Worm (Caenorhabditis elegans) whole organism, midembryonic: ENCODE measurements around the gene F34H10.5.

Source experiments
- T22C8.4 ChIP-seq: fragments of 200-800 bp; sonication (Bioruptor generic); IDR thresholded peaks from 2 replicates; pipeline ENCODE4 v1.3.6; 2022; ENCODE audit warnings: missing genetic modification characterization, missing compliant biosample characterization
- cog-1 ChIP-seq: sonication (generic microtip); optimal IDR thresholded peaks from 2 replicates; lab custom pipeline; 2016; ENCODE audit warnings: missing genetic modification characterization, missing compliant biosample characterization
- flt-1 ChIP-seq: fragments of 200-800 bp; sonication (Bioruptor generic); IDR thresholded peaks from 2 replicates; pipeline ENCODE4 v1.3.6; 2022; ENCODE audit warnings: missing genetic modification characterization, missing compliant biosample characterization
- klf-2 ChIP-seq: fragments of 200-800 bp; sonication (Bioruptor generic); conservative IDR thresholded peaks from 2 replicates; pipeline ENCODE4 v1.3.6; 2022; ENCODE audit warnings: missing genetic modification reagents, missing genetic modification characterization, missing compliant biosample characterization
- med-1 ChIP-seq: sonication (generic microtip); optimal IDR thresholded peaks from 2 replicates; lab custom pipeline; 2017; ENCODE audit warnings: missing genetic modification characterization, mild to moderate bottlenecking, missing compliant biosample characterization, antibody characterized with exemption, missing genetic modification reagents; ENCODE audit not compliant: insufficient read depth
- ref-1 ChIP-seq: fragments of 200-800 bp; sonication (Bioruptor generic); conservative IDR thresholded peaks from 2 replicates; pipeline ENCODE4 v1.3.6; 2022; ENCODE audit warnings: missing genetic modification reagents, missing genetic modification characterization, missing compliant biosample characterization
- tab-1 ChIP-seq: fragments of 200-800 bp; sonication (Bioruptor generic); IDR thresholded peaks from 2 replicates; pipeline ENCODE4 v1.3.6; 2022; ENCODE audit warnings: missing genetic modification characterization, missing compliant biosample characterization
- ztf-23 ChIP-seq: fragments of 200-800 bp; sonication (Bioruptor generic); IDR thresholded peaks from 2 replicates; pipeline ENCODE4 v1.3.6; 2022; ENCODE audit warnings: missing genetic modification reagents, missing genetic modification characterization, missing compliant biosample characterization
- ztf-29 ChIP-seq: fragments of 200-800 bp; sonication (Bioruptor generic); IDR thresholded peaks from 2 replicates; pipeline ENCODE4 v1.3.6; 2022; ENCODE audit warnings: missing genetic modification reagents, missing genetic modification characterization, missing compliant biosample characterization

F34H10.5 gene

ce11 chrX:9635376-9635775 lies at the start of gene F34H10.5:
TSS of gene F34H10.5 (plus strand) at chrX:9635676.
- no peak for TF ChIP-seq T22C8.4
- no peak for TF ChIP-seq klf-2 (GFP tag; lab: Robert Waterston, UW)
- TF ChIP-seq ztf-29 (GFP tag; lab: Robert Waterston, UW), result no peak
- no peak for TF ChIP-seq flt-1 (GFP tag; lab: Robert Waterston, UW)
- no peak for TF ChIP-seq med-1 (GFP tag; lab: Kevin White, UChicago)
- TF ChIP-seq tab-1 (GFP tag; lab: Robert Waterston, UW), result no peak
- no peak for TF ChIP-seq ztf-23

ce11 chrX:9587642-9588041 lies 47.8 kb upstream of the F34H10.5 start, which contains the start of gene gpx-3:
TSS of gene gpx-3 (plus strand) at chrX:9587942.
- TF ChIP-seq med-1 (GFP tag; lab: Kevin White, UChicago) (no peak), ztf-29 (GFP tag; lab: Robert Waterston, UW) (no peak)

DNA sequence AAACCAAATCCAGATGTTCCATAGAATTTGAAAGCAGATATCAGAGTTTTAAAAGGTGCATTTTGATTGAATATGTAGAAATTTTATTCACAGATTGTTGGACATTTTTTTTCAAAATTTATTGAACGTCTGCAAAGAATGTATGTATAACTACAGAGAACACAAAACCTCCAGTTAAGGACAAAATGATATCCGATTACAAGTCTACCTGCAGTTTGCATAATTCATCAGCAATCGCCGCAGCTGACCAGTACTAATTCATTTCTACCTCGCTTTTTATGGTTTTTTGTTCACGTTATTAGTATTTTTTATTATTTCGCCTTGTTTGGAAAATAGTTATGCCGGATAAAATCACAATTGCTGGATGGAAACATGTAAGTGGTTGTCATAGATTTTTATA lies 46.4 kb upstream of the F34H10.5 start, which contains the start of gene del-8:
TSS of gene del-8 (plus strand) at position 301 of the 400 bp plus-strand sequence.
- TF ChIP-seq ref-1, result no peak
- no peak for TF ChIP-seq T22C8.4
- no peak for TF ChIP-seq ztf-29 (GFP tag; lab: Robert Waterston, UW)
- TF ChIP-seq flt-1 (GFP tag; lab: Robert Waterston, UW), result no peak
- no peak for TF ChIP-seq klf-2 (GFP tag; lab: Robert Waterston, UW)
- TF ChIP-seq ztf-23, result no peak
- no peak for TF ChIP-seq med-1 (GFP tag; lab: Kevin White, UChicago)
- TF ChIP-seq tab-1 (GFP tag; lab: Robert Waterston, UW), result no peak
- no peak for TF ChIP-seq cog-1 (tag; lab: Kevin White, UChicago)

DNA sequence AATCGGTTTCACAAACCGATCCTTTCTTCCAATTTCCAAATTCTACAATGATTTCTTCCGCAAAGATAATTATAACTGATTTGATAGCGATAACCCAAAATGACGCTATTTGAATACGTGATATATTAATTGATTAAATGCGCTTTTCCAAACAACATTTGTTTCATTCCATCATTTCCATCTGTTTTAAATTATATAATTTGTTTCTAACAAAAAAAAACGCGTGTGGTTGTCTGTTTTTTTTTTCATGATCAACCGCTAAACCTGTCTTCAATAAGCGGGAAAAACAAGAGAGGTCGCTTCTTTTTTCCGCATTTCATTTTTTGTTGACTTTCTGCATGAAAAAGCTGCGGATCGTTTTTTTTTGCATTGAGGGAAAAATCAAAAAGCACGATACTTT lies 38.2 kb upstream of the F34H10.5 start:
- TF ChIP-seq ref-1, result no peak
- no peak for TF ChIP-seq T22C8.4
- TF ChIP-seq ztf-29 (GFP tag; lab: Robert Waterston, UW), result no peak
- no peak for TF ChIP-seq med-1 (GFP tag; lab: Kevin White, UChicago)
- no peak for TF ChIP-seq tab-1 (GFP tag; lab: Robert Waterston, UW)
- no peak for TF ChIP-seq cog-1 (tag; lab: Kevin White, UChicago)
- no peak for TF ChIP-seq flt-1 (GFP tag; lab: Robert Waterston, UW)
- no peak for TF ChIP-seq klf-2 (GFP tag; lab: Robert Waterston, UW)
- no peak for TF ChIP-seq ztf-23

- TF ChIP-seq cog-1 (tag; lab: Kevin White, UChicago), result no peak
These were observed 32.9 kb upstream of the F34H10.5 start for ce11 chrX:9602625-9603024.

- TF ChIP-seq med-1 (GFP tag; lab: Kevin White, UChicago) (no peak), tab-1 (GFP tag; lab: Robert Waterston, UW) (no peak)
These were observed 32.3 kb upstream of the F34H10.5 start for ce11 chrX:9603180-9603579.

DNA sequence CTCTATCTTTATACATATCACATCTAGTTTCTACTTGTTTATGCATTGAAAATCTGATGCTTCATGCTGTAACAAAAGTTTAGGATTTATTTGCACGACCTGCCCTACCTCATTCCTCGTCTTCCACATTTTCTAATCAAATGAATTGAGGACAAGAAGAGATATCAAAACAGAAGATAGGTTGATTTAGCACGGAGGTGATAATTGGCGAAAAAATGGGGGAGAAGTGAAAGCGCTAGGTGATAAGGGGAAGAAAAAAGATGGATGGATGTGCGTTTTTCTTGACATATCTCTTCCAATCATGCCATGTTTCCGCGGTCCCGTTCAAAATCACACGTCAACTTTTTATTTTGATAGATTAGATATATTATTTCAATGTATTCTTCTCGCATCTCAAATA lies 27.3 kb upstream of the F34H10.5 start:
- TF ChIP-seq ref-1 (no peak), klf-2 (GFP tag; lab: Robert Waterston, UW) (no peak), cog-1 (tag; lab: Kevin White, UChicago) (no peak), T22C8.4 (no peak), ztf-23 (no peak), flt-1 (GFP tag; lab: Robert Waterston, UW) (no peak), tab-1 (GFP tag; lab: Robert Waterston, UW) (no peak), ztf-29 (GFP tag; lab: Robert Waterston, UW) (no peak), med-1 (GFP tag; lab: Kevin White, UChicago) (no peak)

DNA sequence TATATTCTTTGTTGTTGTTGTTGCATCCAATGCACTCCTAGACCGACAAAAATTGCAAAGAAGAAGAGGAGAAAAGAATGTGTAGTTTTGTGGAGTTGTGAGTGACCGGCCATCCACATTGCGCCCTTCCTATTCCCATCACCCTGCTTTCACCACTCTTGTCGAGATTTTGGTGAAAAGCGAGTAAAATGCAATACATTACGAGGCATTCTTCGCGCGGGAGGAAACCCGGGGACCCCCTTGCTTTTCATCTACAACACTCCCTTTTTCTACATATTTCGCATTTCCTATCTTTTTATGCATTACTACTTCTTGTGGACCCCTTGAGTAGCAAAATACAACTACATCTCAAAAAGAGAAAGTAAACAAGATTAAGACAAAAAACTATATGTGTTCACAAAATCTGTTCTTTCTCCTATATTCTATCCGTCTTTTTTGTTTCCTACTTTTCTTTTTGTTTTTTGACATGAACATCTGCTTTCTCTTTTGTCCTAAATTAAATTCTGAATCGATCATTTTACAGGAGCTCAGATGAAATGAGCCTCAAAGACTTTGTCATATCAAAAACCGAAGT lies 25.3 kb upstream of the F34H10.5 start, which contains the start of gene C11E4.6:
TSS of gene C11E4.6 (plus strand) at position 524 of the 574 bp plus-strand sequence.
- no peak for TF ChIP-seq med-1 (GFP tag; lab: Kevin White, UChicago)
- TF ChIP-seq cog-1 (tag; lab: Kevin White, UChicago), result no peak
- no peak for TF ChIP-seq ztf-23
- no peak for TF ChIP-seq flt-1 (GFP tag; lab: Robert Waterston, UW)
- TF ChIP-seq ztf-29 (GFP tag; lab: Robert Waterston, UW), result no peak
- no peak for TF ChIP-seq klf-2 (GFP tag; lab: Robert Waterston, UW)
- TF ChIP-seq T22C8.4, result no peak
- TF ChIP-seq ref-1, result no peak
- no peak for TF ChIP-seq tab-1 (GFP tag; lab: Robert Waterston, UW)

- TF ChIP-seq ztf-23 (no peak), ref-1 (no peak), tab-1 (GFP tag; lab: Robert Waterston, UW) (no peak), med-1 (GFP tag; lab: Kevin White, UChicago) (no peak), cog-1 (tag; lab: Kevin White, UChicago) (no peak), T22C8.4 (no peak), flt-1 (GFP tag; lab: Robert Waterston, UW) (no peak), klf-2 (GFP tag; lab: Robert Waterston, UW) (no peak)
These were observed 18.6 kb upstream of the F34H10.5 start, which contains the start of gene C11E4.7 for ce11 chrX:9616919-9617318. TSS of gene C11E4.7 (plus strand) at chrX:9617219.

ce11 chrX:9620136-9620535 lies 15.3 kb upstream of the F34H10.5 start, which contains the start of gene C11E4.8:
TSS of gene C11E4.8 (plus strand) at chrX:9620436.
- no peak for TF ChIP-seq klf-2 (GFP tag; lab: Robert Waterston, UW)
- no peak for TF ChIP-seq med-1 (GFP tag; lab: Kevin White, UChicago)
- TF ChIP-seq flt-1 (GFP tag; lab: Robert Waterston, UW), result no peak
- no peak for TF ChIP-seq T22C8.4
- no peak for TF ChIP-seq cog-1 (tag; lab: Kevin White, UChicago)
- no peak for TF ChIP-seq tab-1 (GFP tag; lab: Robert Waterston, UW)
- no peak for TF ChIP-seq ref-1
- TF ChIP-seq ztf-29 (GFP tag; lab: Robert Waterston, UW), result no peak
